Worm (Caenorhabditis elegans) whole organism, young adult: ENCODE results near the gene pck-3.

Source experiments
- Y53F4B.3 ChIP-seq: fragments of 200-800 bp; sonication (Bioruptor generic); IDR thresholded peaks from 2 replicates; pipeline ENCODE4 v1.3.6; 2022; ENCODE audit warnings: missing genetic modification reagents, missing genetic modification characterization, missing compliant biosample characterization
- Y67H2A.10 ChIP-seq: fragments of 200-800 bp; sonication (Bioruptor generic); conservative IDR thresholded peaks from 2 replicates; pipeline ENCODE4 v1.3.6; 2022; ENCODE audit warnings: missing genetic modification reagents, missing genetic modification characterization, missing compliant biosample characterization
- die-1 ChIP-seq: sonication (generic microtip); optimal IDR thresholded peaks from 2 replicates; lab custom pipeline; 2016; ENCODE audit warnings: missing genotype, mild to moderate bottlenecking, missing genetic modification characterization, missing compliant biosample characterization
- him-1 ChIP-seq: sonication (generic microtip); optimal IDR thresholded peaks from 2 replicates; lab custom pipeline; 2016; ENCODE audit warnings: missing genotype, missing genetic modification reagents, missing genetic modification characterization, missing compliant biosample characterization
- hlh-26 ChIP-seq: fragments of 200-800 bp; sonication (Bioruptor generic); conservative IDR thresholded peaks from 2 replicates; pipeline ENCODE4 v1.3.6; 2022; ENCODE audit warnings: missing genetic modification reagents, missing genetic modification characterization, missing compliant biosample characterization
- lin-26 ChIP-seq: fragments of 200-800 bp; sonication (Bioruptor generic); IDR thresholded peaks from 2 replicates; pipeline ENCODE4 v1.3.6; 2022; ENCODE audit warnings: missing genetic modification reagents, missing genetic modification characterization, missing compliant biosample characterization
- pha-4 ChIP-seq: fragments of 150-350 bp; sonication (generic microtip); optimal IDR thresholded peaks from 2 replicates; lab custom pipeline; 2014; ENCODE audit warnings: missing biosample characterization, missing genetic modification reagents, missing genetic modification characterization
- snpc-4 ChIP-seq, 5 experiments: fragments of 150-350 bp in 1 of 5; sonication (generic microtip) in 4 of 5; optimal IDR thresholded peaks; 2 replicates each; lab custom pipeline; 2014 to 2018; ENCODE audit warnings: missing genetic modification characterization in 5 of 5, missing biosample characterization in 3 of 5, antibody characterized with exemption in 2 of 5, mild to moderate bottlenecking in 2 of 5, missing compliant biosample characterization in 2 of 5, missing genotype in 2 of 5, moderate library complexity in 2 of 5, missing genetic modification reagents in 1 of 5
- unc-62 ChIP-seq: fragments of 150-350 bp; optimal IDR thresholded peaks from 2 replicates; lab custom pipeline; 2014; ENCODE audit warnings: missing biosample characterization, missing genetic modification reagents, missing genetic modification characterization

DNA sequence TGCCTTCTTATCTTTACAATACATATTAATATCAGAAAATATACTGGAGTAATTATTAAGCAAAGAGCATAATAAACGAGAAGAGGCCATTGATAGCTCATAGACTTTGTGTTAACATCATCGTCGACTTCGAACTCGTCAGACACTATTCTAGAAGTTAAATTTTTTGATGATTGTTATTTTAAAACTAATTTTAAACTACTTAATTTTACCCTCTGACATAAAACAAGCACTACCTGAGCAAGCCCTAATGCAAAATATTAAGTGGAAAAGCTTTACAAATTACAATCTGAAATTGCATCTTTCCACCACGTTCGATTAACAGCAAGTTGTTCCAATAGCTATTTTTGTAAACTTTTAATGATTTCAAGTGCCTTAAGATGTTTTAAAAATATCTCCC, 26.4 kb upstream of the pck-3 start, which contains the start of gene srv-17:
- TF ChIP-seq him-1 (tag; lab: Kevin White, UChicago) (no peak), lin-26 (no peak), die-1 (no peak), snpc-4 (GFP tag; optimal IDR thresholded peaks at IDR 0.05; lab: Kevin White, UChicago) (no peak), snpc-4 (tag; optimal IDR thresholded peaks at IDR 0.05; lab: Kevin White, UChicago) (no peak), unc-62 (GFP tag; lab: Kevin White, UChicago) (no peak), Y53F4B.3 (GFP tag; lab: Robert Waterston, UW) (no peak), hlh-26 (GFP tag; lab: Robert Waterston, UW) (no peak), pha-4 (tag; lab: Kevin White, UChicago) (no peak), Y67H2A.10 (GFP tag; lab: Robert Waterston, UW) (no peak)
